Fruit fly (Drosophila melanogaster) whole organism, embryonic: ENCODE results near the gene shv.

Experiments used
- Adf1 ChIP-seq: fragments of 200-800 bp; sonication (Bioruptor generic); IDR thresholded peaks from 2 replicates; pipeline ENCODE4 v1.3.6; 2022; ENCODE audit warnings: missing biosample characterization, missing genetic modification characterization
- Atf6 ChIP-seq: fragments of 200-800 bp; sonication (Bioruptor generic); IDR thresholded peaks from 2 replicates; pipeline ENCODE4 v1.3.6; 2022; ENCODE audit warnings: missing biosample characterization, missing genetic modification characterization
- BEAF-32 ChIP-seq: fragments of 200-800 bp; sonication (Bioruptor generic); optimal IDR thresholded peaks from 3 replicates; lab custom pipeline; 2017; ENCODE audit warnings: missing biosample characterization, missing genetic modification characterization, mild to moderate bottlenecking, moderate library complexity, missing genetic modification reagents
- CG10543 ChIP-seq: fragments of 200-800 bp; sonication (Bioruptor generic); optimal IDR thresholded peaks from 3 replicates; lab custom pipeline; 2017; ENCODE audit warnings: missing biosample characterization, mild to moderate bottlenecking, missing genetic modification characterization, moderate library complexity
- CG11723 ChIP-seq: fragments of 200-800 bp; sonication (Bioruptor generic); optimal IDR thresholded peaks from 2 replicates; lab custom pipeline; 2017; ENCODE audit warnings: missing biosample characterization, mild to moderate bottlenecking, missing genetic modification characterization
- CG13287 ChIP-seq: fragments of 200-800 bp; sonication (Bioruptor generic); IDR thresholded peaks from 2 replicates; pipeline ENCODE4 v1.3.6; 2022; ENCODE audit warnings: missing biosample characterization, missing genetic modification characterization; ENCODE audit not compliant: partially characterized antibody
- CG14667 ChIP-seq: fragments of 200-800 bp; sonication (Bioruptor generic); IDR thresholded peaks from 2 replicates; pipeline ENCODE4 v1.3.6; 2022; ENCODE audit warnings: missing biosample characterization, missing genetic modification characterization
- CG14860 ChIP-seq: fragments of 200-800 bp; sonication (Bioruptor generic); IDR thresholded peaks from 3 replicates; pipeline ENCODE4 v1.3.6; 2022; ENCODE audit warnings: missing biosample characterization, missing genetic modification characterization; ENCODE audit not compliant: partially characterized antibody
- CG18262 ChIP-seq: fragments of 200-800 bp; optimal IDR thresholded peaks from 3 replicates; lab custom pipeline; 2019; ENCODE audit warnings: missing biosample characterization, mild to moderate bottlenecking, missing genetic modification characterization, moderate library complexity
- CG18599 ChIP-seq: fragments of 200-800 bp; sonication (Bioruptor generic); optimal IDR thresholded peaks from 3 replicates; lab custom pipeline; 2017; ENCODE audit warnings: missing biosample characterization, missing genetic modification characterization, mild to moderate bottlenecking, moderate library complexity, missing genetic modification reagents
- CG2129 ChIP-seq: fragments of 200-800 bp; sonication (Bioruptor generic); IDR thresholded peaks from 2 replicates; pipeline ENCODE4 v1.3.6; 2022; ENCODE audit warnings: missing biosample characterization, missing genetic modification characterization; ENCODE audit not compliant: partially characterized antibody
- CG33557 ChIP-seq: fragments of 200-800 bp; sonication (Bioruptor generic); optimal IDR thresholded peaks from 2 replicates; lab custom pipeline; 2019; ENCODE audit warnings: missing biosample characterization, mild to moderate bottlenecking, missing genetic modification characterization, moderate library complexity
- CG3726 ChIP-seq: fragments of 200-800 bp; sonication (Bioruptor generic); IDR thresholded peaks from 3 replicates; pipeline ENCODE4, ENCODE4 v1.3.6; 2022; ENCODE audit warnings: missing biosample characterization, missing genetic modification characterization
- CG4617 ChIP-seq: fragments of 200-800 bp; sonication (Bioruptor generic); optimal IDR thresholded peaks from 3 replicates; lab custom pipeline; 2016; ENCODE audit warnings: missing biosample characterization, missing genetic modification characterization, borderline replicate concordance
- CG8765 ChIP-seq: fragments of 200-800 bp; sonication (Bioruptor generic); IDR thresholded peaks from 2 replicates; pipeline ENCODE4 v1.3.6; 2022; ENCODE audit warnings: missing biosample characterization, missing genetic modification characterization
- D ChIP-seq, 2 experiments: fragments of 200-800 bp in 1 of 2; fragments of >200 bp in 1 of 2; sonication (Bioruptor generic) in 1 of 2; optimal IDR thresholded peaks; 2 replicates in 1 of 2; 3 replicates in 1 of 2; lab custom pipeline; 2017; ENCODE audit warnings: mild to moderate bottlenecking in 1 of 2, missing biosample characterization in 1 of 2, missing genetic modification characterization in 1 of 2, missing genetic modification reagents in 1 of 2
- D19B ChIP-seq: fragments of 200-800 bp; sonication (Bioruptor generic); optimal IDR thresholded peaks from 2 replicates; lab custom pipeline; 2017; ENCODE audit warnings: missing biosample characterization, mild to moderate bottlenecking, missing genetic modification characterization
- Dad ChIP-seq: fragments of 200-800 bp; sonication (Bioruptor generic); optimal IDR thresholded peaks from 3 replicates; lab custom pipeline; 2016; ENCODE audit warnings: missing biosample characterization, missing genetic modification characterization
- HLH3B ChIP-seq: fragments of 200-800 bp; sonication (Bioruptor generic); IDR thresholded peaks from 2 replicates; pipeline ENCODE4 v1.3.6; 2022; ENCODE audit warnings: missing biosample characterization, missing genetic modification characterization
- HLH54F ChIP-seq: fragments of 200-800 bp; sonication (Bioruptor generic); optimal IDR thresholded peaks from 3 replicates; lab custom pipeline; 2016; ENCODE audit warnings: missing biosample characterization, missing genetic modification characterization
- Hey ChIP-seq: fragments of 200-800 bp; sonication (Bioruptor generic); optimal IDR thresholded peaks from 3 replicates; lab custom pipeline; 2018; ENCODE audit warnings: missing biosample characterization, mild to moderate bottlenecking, missing genetic modification characterization
- Lhr ChIP-seq: fragments of 200-800 bp; sonication (Bioruptor generic); optimal IDR thresholded peaks from 3 replicates; lab custom pipeline; 2017; ENCODE audit warnings: mild to moderate bottlenecking, missing biosample characterization, missing genetic modification reagents, missing genetic modification characterization
- Nf-YB ChIP-seq: fragments of 200-800 bp; sonication (Bioruptor generic); optimal IDR thresholded peaks from 3 replicates; lab custom pipeline; 2019; ENCODE audit warnings: missing biosample characterization, mild to moderate bottlenecking, missing genetic modification characterization, moderate library complexity
- Oli ChIP-seq: fragments of 200-800 bp; sonication (Bioruptor generic); optimal IDR thresholded peaks from 2 replicates; lab custom pipeline; 2018; ENCODE audit warnings: missing biosample characterization, mild to moderate bottlenecking, missing genetic modification characterization, moderate library complexity
- Sox100B ChIP-seq: fragments of 200-800 bp; sonication (Bioruptor generic); optimal IDR thresholded peaks from 3 replicates; lab custom pipeline; 2018; ENCODE audit warnings: missing biosample characterization, mild to moderate bottlenecking, missing genetic modification characterization
- Taf1 ChIP-seq: fragments of 200-800 bp; sonication (Bioruptor generic); IDR thresholded peaks from 2 replicates; pipeline ENCODE4 v1.3.6; 2022; ENCODE audit warnings: missing biosample characterization, missing genetic modification characterization
- ac ChIP-seq: fragments of 200-800 bp; sonication (Bioruptor generic); optimal IDR thresholded peaks from 3 replicates; lab custom pipeline; 2017; ENCODE audit warnings: missing biosample characterization, mild to moderate bottlenecking, missing genetic modification characterization
- aop ChIP-seq: fragments of 200-800 bp; sonication (Bioruptor generic); IDR thresholded peaks from 2 replicates; pipeline ENCODE4 v1.3.6; 2022; ENCODE audit warnings: missing biosample characterization, missing genetic modification characterization
- bcd ChIP-seq: fragments of 200-800 bp; sonication (Bioruptor generic); optimal IDR thresholded peaks from 2 replicates; lab custom pipeline; 2017; ENCODE audit warnings: missing biosample characterization, mild to moderate bottlenecking, missing genetic modification characterization
- br ChIP-seq: fragments of >200 bp; optimal IDR thresholded peaks from 2 replicates; lab custom pipeline; 2017
- crc ChIP-seq: fragments of 200-800 bp; sonication (Bioruptor generic); optimal IDR thresholded peaks from 2 replicates; lab custom pipeline; 2016; ENCODE audit warnings: missing biosample characterization, missing genetic modification characterization
- danr ChIP-seq: fragments of 200-800 bp; sonication (Bioruptor generic); IDR thresholded peaks from 2 replicates; pipeline ENCODE4 v1.3.6; 2022; ENCODE audit warnings: missing biosample characterization, missing genetic modification characterization
- dm ChIP-seq: fragments of 200-800 bp; sonication (Bioruptor generic); optimal IDR thresholded peaks from 3 replicates; lab custom pipeline; 2016; ENCODE audit warnings: missing biosample characterization, missing genetic modification characterization
- dmrt99B ChIP-seq: fragments of 200-800 bp; sonication (Bioruptor generic); optimal IDR thresholded peaks from 2 replicates; lab custom pipeline; 2018; ENCODE audit warnings: missing biosample characterization, mild to moderate bottlenecking, missing genetic modification characterization, moderate library complexity
- emc ChIP-seq: fragments of 200-800 bp; sonication (Bioruptor generic); optimal IDR thresholded peaks from 2 replicates; lab custom pipeline; 2016; ENCODE audit warnings: missing biosample characterization, missing genetic modification characterization
- eyg ChIP-seq: fragments of 200-800 bp; sonication (Bioruptor generic); optimal IDR thresholded peaks from 3 replicates; lab custom pipeline; 2016; ENCODE audit warnings: missing biosample characterization, missing genetic modification characterization
- fd3F ChIP-seq: fragments of 200-800 bp; sonication (Bioruptor generic); optimal IDR thresholded peaks from 2 replicates; lab custom pipeline; 2018; ENCODE audit warnings: missing biosample characterization, mild to moderate bottlenecking, missing genetic modification characterization, moderate library complexity
- fu2 ChIP-seq: fragments of 200-800 bp; sonication (Bioruptor generic); optimal IDR thresholded peaks from 2 replicates; lab custom pipeline; 2016; ENCODE audit warnings: missing biosample characterization, missing genetic modification characterization
- gcm ChIP-seq: fragments of 200-800 bp; sonication (Bioruptor generic); optimal IDR thresholded peaks from 2 replicates; lab custom pipeline; 2019; ENCODE audit warnings: missing biosample characterization, mild to moderate bottlenecking, missing genetic modification characterization, moderate library complexity
- grn ChIP-seq: fragments of 200-800 bp; sonication (Bioruptor generic); optimal IDR thresholded peaks from 3 replicates; lab custom pipeline; 2017; ENCODE audit warnings: missing biosample characterization, missing genetic modification characterization
- gsb ChIP-seq: fragments of 200-800 bp; sonication (Bioruptor generic); IDR thresholded peaks from 2 replicates; pipeline ENCODE4 v1.3.6; 2022; ENCODE audit warnings: missing biosample characterization, missing genetic modification characterization
- insv ChIP-seq, 2 experiments: fragments of 200-800 bp; sonication (Bioruptor generic); optimal IDR thresholded peaks; 3 replicates each; lab custom pipeline; 2016 to 2018; ENCODE audit warnings: missing biosample characterization in 2 of 2, missing genetic modification characterization in 2 of 2
- ken ChIP-seq: fragments of 200-800 bp; sonication (Bioruptor generic); IDR thresholded peaks from 3 replicates; pipeline ENCODE4 v1.3.6; 2022; ENCODE audit warnings: missing biosample characterization, missing genetic modification characterization
- nerfin-2 ChIP-seq: fragments of 200-800 bp; sonication (Bioruptor generic); IDR thresholded peaks from 2 replicates; pipeline ENCODE4 v1.3.6; 2022; ENCODE audit warnings: missing biosample characterization, missing genetic modification characterization; ENCODE audit not compliant: partially characterized antibody
- pb ChIP-seq: fragments of 200-800 bp; sonication (Bioruptor generic); optimal IDR thresholded peaks from 3 replicates; lab custom pipeline; 2016; ENCODE audit warnings: missing biosample characterization, missing genetic modification characterization
- psq ChIP-seq: fragments of 200-800 bp; sonication (Bioruptor generic); optimal IDR thresholded peaks from 2 replicates; lab custom pipeline; 2017; ENCODE audit warnings: missing biosample characterization, missing genetic modification characterization
- repo ChIP-seq: fragments of 200-800 bp; sonication (Bioruptor generic); optimal IDR thresholded peaks from 2 replicates; lab custom pipeline; 2016; ENCODE audit warnings: missing biosample characterization, missing genetic modification characterization
- unc-4 ChIP-seq: fragments of 200-800 bp; sonication (Bioruptor generic); IDR thresholded peaks from 2 replicates; pipeline ENCODE4 v1.3.6; 2022; ENCODE audit warnings: missing biosample characterization, missing genetic modification characterization; ENCODE audit not compliant: partially characterized antibody
- wor ChIP-seq: fragments of 200-800 bp; sonication (Bioruptor generic); IDR thresholded peaks from 2 replicates; pipeline ENCODE4 v1.3.6; 2022; ENCODE audit warnings: missing biosample characterization, missing genetic modification characterization

The shv gene

dm6 chr2L:441927-442691 lies 10.8 kb upstream of the shv start (continued):
- TF ChIP-seq gsb (no peak; the same call in 1 of the 2 replicates), Nf-YB (GFP tag; lab: Kevin White, UChicago) (peak; percentile 45), Sox100B (GFP tag; lab: Kevin White, UChicago) (no peak), Taf1 (GFP tag; lab: Robert Waterston, UW) (no peak), pb (GFP tag; lab: Kevin White, UChicago) (peak; percentile 67), CG18262 (peak; percentile 90), wor (GFP tag; lab: Robert Waterston, UW) (peak; percentile 77), Oli (tag; lab: Kevin White, UChicago) (peak; percentile 84), crc (GFP tag; lab: Kevin White, UChicago) (peak; percentile 57), CG3726 (GFP tag; lab: Robert Waterston, UW) (peak; percentile 75; the same call in 2 of the 3 replicates), Dad (GFP tag; lab: Kevin White, UChicago) (peak; percentile 67), gcm (peak; percentile 86), CG13287 (no peak), emc (GFP tag; lab: Kevin White, UChicago) (peak; percentile 53), CG14667 (peak; percentile 82), CG18599 (peak; percentile 69), nerfin-2 (no peak), unc-4 (GFP tag; lab: Robert Waterston, UW) (no peak), BEAF-32 (GFP tag; lab: Kevin White, UChicago) (no peak), HLH54F (peak; percentile 40), CG11723 (peak; percentile 66), repo (GFP tag; lab: Kevin White, UChicago) (peak; percentile 73), br (lab: Kevin White, UChicago) (no peak), eyg (peak; percentile 19), bcd (peak; percentile 70), CG8765 (GFP tag; lab: Robert Waterston, UW) (peak; percentile 84), Hey (tag; lab: Kevin White, UChicago) (no peak), CG10543 (peak; percentile 69), Lhr (GFP tag; lab: Kevin White, UChicago) (no peak), CG4617 (GFP tag; lab: Kevin White, UChicago) (no peak), aop (GFP tag; lab: Robert Waterston, UW) (peak; percentile 74), Adf1 (GFP tag; lab: Robert Waterston, UW) (no peak), danr (GFP tag; lab: Robert Waterston, UW) (peak; percentile 48; the same call in 1 of the 2 replicates), ken (GFP tag; lab: Robert Waterston, UW) (peak; percentile 91), CG14860 (GFP tag; lab: Robert Waterston, UW) (no peak), D19B (GFP tag; lab: Kevin White, UChicago) (no peak), CG2129 (GFP tag; lab: Robert Waterston, UW) (no peak), dmrt99B (tag; lab: Kevin White, UChicago) (peak; percentile 92), D (optimal IDR thresholded peaks at IDR 0.05; lab: Kevin White, UChicago) (no peak), D (GFP tag; optimal IDR thresholded peaks at IDR 0.05; lab: Kevin White, UChicago) (peak; percentile 82), Atf6 (GFP tag; lab: Robert Waterston, UW) (no peak), dm (GFP tag; lab: Kevin White, UChicago) (peak; percentile 68), fu2 (GFP tag; lab: Kevin White, UChicago) (peak; percentile 58), psq (GFP tag; lab: Kevin White, UChicago) (peak; percentile 66), insv (GFP tag; optimal IDR thresholded peaks at IDR 0.05; lab: Kevin White, UChicago) (no peak), grn (GFP tag; lab: Kevin White, UChicago) (no peak), ac (GFP tag; lab: Kevin White, UChicago) (peak; percentile 58), fd3F (GFP tag; lab: Kevin White, UChicago) (no peak), HLH3B (GFP tag; lab: Robert Waterston, UW) (peak; percentile 90), CG33557 (GFP tag; lab: Kevin White, UChicago) (peak; percentile 59)
